Worm (Caenorhabditis elegans) whole organism, mixed stage, embryonic: Measurements from ENCODE around the gene F28B1.9.

Experiments used
- M03D4.4 ChIP-seq: sonication (generic microtip); optimal IDR thresholded peaks from 2 replicates; lab custom pipeline; 2017; ENCODE audit warnings: mild to moderate bottlenecking, missing genetic modification characterization, missing compliant biosample characterization
- bed-3 ChIP-seq: fragments of 200-800 bp; sonication (Bioruptor generic); optimal IDR thresholded peaks from 3 replicates; lab custom pipeline; 2018; ENCODE audit warnings: mild to moderate bottlenecking, missing genetic modification characterization, moderate library complexity, missing compliant biosample characterization
- blmp-1 ChIP-seq: fragments of 150-350 bp; optimal IDR thresholded peaks from 2 replicates; lab custom pipeline; 2014; ENCODE audit warnings: missing biosample characterization, missing genetic modification characterization
- ceh-39 ChIP-seq: fragments of 150-350 bp; optimal IDR thresholded peaks from 2 replicates; lab custom pipeline; 2014; ENCODE audit warnings: missing biosample characterization, missing genetic modification characterization
- ceh-43 ChIP-seq: fragments of 200-800 bp; sonication (Bioruptor generic); optimal IDR thresholded peaks from 2 replicates; lab custom pipeline; 2018; ENCODE audit warnings: mild to moderate bottlenecking, missing genetic modification characterization, moderate library complexity, missing compliant biosample characterization
- ces-1 ChIP-seq: fragments of 150-350 bp; optimal IDR thresholded peaks from 2 replicates; lab custom pipeline; 2014; ENCODE audit warnings: missing biosample characterization, missing genetic modification reagents, missing genetic modification characterization
- cnd-1 ChIP-seq: fragments of 200-800 bp; sonication (Bioruptor generic); optimal IDR thresholded peaks from 2 replicates; lab custom pipeline; 2018; ENCODE audit warnings: mild to moderate bottlenecking, missing genetic modification characterization, missing compliant biosample characterization
- drap-1 ChIP-seq: fragments of 200-800 bp; sonication (Bioruptor generic); optimal IDR thresholded peaks from 3 replicates; lab custom pipeline; 2018; ENCODE audit warnings: mild to moderate bottlenecking, missing genetic modification characterization, missing compliant biosample characterization
- elt-1 ChIP-seq: sonication (generic microtip); optimal IDR thresholded peaks from 2 replicates; lab custom pipeline; 2017; ENCODE audit warnings: missing genetic modification characterization, mild to moderate bottlenecking, missing compliant biosample characterization, antibody characterized with exemption, moderate library complexity, borderline replicate concordance; ENCODE audit not compliant: insufficient read depth
- elt-3 ChIP-seq: fragments of 150-350 bp; optimal IDR thresholded peaks from 2 replicates; lab custom pipeline; 2014; ENCODE audit warnings: missing biosample characterization, missing genetic modification characterization
- flh-1 ChIP-seq: fragments of 200-800 bp; sonication (Bioruptor generic); optimal IDR thresholded peaks from 2 replicates; lab custom pipeline; 2018; ENCODE audit warnings: mild to moderate bottlenecking, missing genetic modification characterization, moderate library complexity, missing compliant biosample characterization
- ham-2 ChIP-seq: fragments of 200-800 bp; sonication (Bioruptor generic); optimal IDR thresholded peaks from 2 replicates; lab custom pipeline; 2018; ENCODE audit warnings: mild to moderate bottlenecking, missing genetic modification characterization, missing compliant biosample characterization
- lin-13 ChIP-seq: fragments of 150-350 bp; optimal IDR thresholded peaks from 2 replicates; lab custom pipeline; 2014; ENCODE audit warnings: missing biosample characterization, missing genetic modification characterization
- lin-32 ChIP-seq: fragments of 200-800 bp; sonication (Bioruptor generic); optimal IDR thresholded peaks from 2 replicates; lab custom pipeline; 2018; ENCODE audit warnings: mild to moderate bottlenecking, missing genetic modification characterization, missing compliant biosample characterization
- lsy-2 ChIP-seq: fragments of 150-350 bp; optimal IDR thresholded peaks from 2 replicates; lab custom pipeline; 2014; ENCODE audit warnings: missing biosample characterization, missing genetic modification characterization
- mab-5 ChIP-seq: fragments of 150-350 bp; optimal IDR thresholded peaks from 2 replicates; lab custom pipeline; 2014; ENCODE audit warnings: missing biosample characterization, missing genetic modification characterization
- mls-2 ChIP-seq: sonication (generic microtip); optimal IDR thresholded peaks from 2 replicates; lab custom pipeline; 2016; ENCODE audit warnings: mild to moderate bottlenecking, missing genetic modification characterization, moderate library complexity, missing compliant biosample characterization
- nhr-12 ChIP-seq: fragments of 150-350 bp; optimal IDR thresholded peaks from 2 replicates; lab custom pipeline; 2014; ENCODE audit warnings: missing biosample characterization, missing genetic modification characterization
- nhr-237 ChIP-seq: fragments of 150-350 bp; optimal IDR thresholded peaks from 2 replicates; lab custom pipeline; 2014; ENCODE audit warnings: missing biosample characterization, missing genetic modification characterization
- nhr-28 ChIP-seq: fragments of 150-350 bp; optimal IDR thresholded peaks from 2 replicates; lab custom pipeline; 2014; ENCODE audit warnings: missing biosample characterization, missing genetic modification characterization
- nhr-76 ChIP-seq: sonication (generic microtip); optimal IDR thresholded peaks from 2 replicates; lab custom pipeline; 2017; ENCODE audit warnings: missing biosample characterization, missing genetic modification characterization
- pha-4 ChIP-seq: fragments of 150-350 bp; optimal IDR thresholded peaks from 2 replicates; lab custom pipeline; 2018; ENCODE audit warnings: missing biosample characterization, missing genetic modification reagents, missing genetic modification characterization
- sem-2 ChIP-seq: fragments of 200-800 bp; sonication (Bioruptor generic); optimal IDR thresholded peaks from 2 replicates; lab custom pipeline; 2018; ENCODE audit warnings: mild to moderate bottlenecking, missing genetic modification characterization, missing compliant biosample characterization
- snpc-4 ChIP-seq: fragments of 150-350 bp; optimal IDR thresholded peaks from 2 replicates; lab custom pipeline; 2014; ENCODE audit warnings: missing biosample characterization, missing genetic modification characterization
- tbx-8 ChIP-seq: fragments of 200-800 bp; sonication (Bioruptor generic); optimal IDR thresholded peaks from 2 replicates; lab custom pipeline; 2018; ENCODE audit warnings: mild to moderate bottlenecking, missing genetic modification characterization, moderate library complexity, missing compliant biosample characterization
- unc-39 ChIP-seq: fragments of 150-350 bp; optimal IDR thresholded peaks from 2 replicates; lab custom pipeline; 2014; ENCODE audit warnings: missing biosample characterization, missing genetic modification characterization
- unc-62 ChIP-seq: fragments of 150-350 bp; optimal IDR thresholded peaks from 2 replicates; lab custom pipeline; 2014; ENCODE audit warnings: missing biosample characterization, missing genetic modification reagents, missing genetic modification characterization
- zip-8 ChIP-seq: fragments of 150-350 bp; optimal IDR thresholded peaks from 2 replicates; lab custom pipeline; 2014; ENCODE audit warnings: missing biosample characterization, missing genetic modification characterization
- ztf-11 ChIP-seq: fragments of 150-350 bp; optimal IDR thresholded peaks from 2 replicates; lab custom pipeline; 2014; ENCODE audit warnings: missing biosample characterization, missing genetic modification characterization

F28B1.9 gene

DNA sequence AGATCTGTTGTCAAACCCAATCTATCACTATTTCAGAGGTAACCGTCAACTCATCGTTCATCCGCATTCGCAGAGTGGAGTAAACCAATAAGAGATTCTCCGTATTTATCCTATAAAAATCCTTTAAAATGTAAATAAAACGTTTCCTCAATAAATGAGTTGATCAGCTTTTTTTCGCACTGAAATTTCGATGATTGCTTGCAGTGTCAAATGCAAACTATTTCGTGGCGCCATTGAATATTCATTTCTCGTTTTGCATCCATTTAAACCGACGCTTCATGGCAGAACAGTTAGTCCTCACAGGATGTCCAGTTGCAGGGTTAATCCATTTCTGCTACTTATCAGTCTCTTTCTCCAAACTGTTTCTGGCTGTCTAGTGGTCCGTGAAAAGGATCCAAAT lies at the start of gene F28B1.9:
Gene F28B1.9 (plus strand): TSS at position 301 of the 400 bp plus-strand sequence.
- TF ChIP-seq ceh-43 (GFP tag; lab: Kevin White, UChicago) (no peak), lin-13 (no peak), M03D4.4 (tag; lab: Kevin White, UChicago) (no peak), elt-1 (tag; lab: Kevin White, UChicago) (no peak), cnd-1 (tag; lab: Kevin White, UChicago) (no peak), blmp-1 (tag; lab: Kevin White, UChicago) (no peak), unc-39 (no peak), mls-2 (no peak), drap-1 (GFP tag; lab: Kevin White, UChicago) (no peak), nhr-237 (tag; lab: Kevin White, UChicago) (no peak), sem-2 (no peak)

DNA sequence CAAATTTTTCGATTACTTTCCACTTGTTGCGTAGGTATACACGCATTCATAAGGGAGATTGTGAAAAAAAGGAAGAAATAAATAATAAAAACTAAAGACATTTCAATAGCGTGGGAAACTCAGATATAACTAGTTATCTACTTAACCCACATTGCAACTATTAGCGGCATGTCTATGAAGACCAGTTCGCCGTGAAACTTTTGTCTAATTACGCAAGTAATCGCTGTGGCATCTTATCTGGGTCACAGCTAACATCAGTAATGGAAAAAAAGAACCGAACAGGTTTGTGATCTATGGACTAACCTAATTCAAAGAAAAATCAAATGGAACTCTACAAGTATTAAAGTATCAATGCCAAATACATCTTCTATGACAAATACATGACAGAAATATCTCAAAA lies 48.5 kb upstream of the F28B1.9 start, which contains the start of gene clec-241:
Gene clec-241 (minus strand): TSS at position 101 of the 400 bp plus-strand sequence.
- TF ChIP-seq nhr-28 (tag; lab: Kevin White, UChicago) (no peak), tbx-8 (GFP tag; lab: Kevin White, UChicago) (no peak), ceh-43 (GFP tag; lab: Kevin White, UChicago) (no peak), unc-39 (no peak), unc-62 (no peak), mab-5 (tag; lab: Kevin White, UChicago) (no peak)

DNA sequence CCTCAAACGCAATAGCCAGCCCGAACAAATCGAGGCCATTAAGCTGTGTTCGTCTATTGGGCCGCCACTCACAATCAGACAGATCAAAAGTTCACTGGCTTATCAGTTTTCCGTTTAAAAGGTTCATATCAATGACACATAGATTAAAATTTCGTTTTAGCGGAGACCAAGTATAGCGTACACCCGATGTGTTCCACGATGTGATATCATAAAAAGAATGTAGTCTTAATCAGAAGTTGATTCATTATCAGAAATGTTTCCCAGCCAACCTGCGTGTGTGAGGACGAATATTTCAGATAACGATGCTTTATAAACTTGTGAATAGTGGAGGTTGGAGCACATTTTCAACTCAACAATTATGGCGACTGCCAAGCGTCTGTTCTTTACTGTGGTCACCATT lies 47.6 kb upstream of the F28B1.9 start, which contains the start of gene clc-13:
Gene clc-13 (plus strand): TSS at position 359 of the 400 bp plus-strand sequence.
- TF ChIP-seq unc-62 (no peak), mls-2 (no peak), flh-1 (GFP tag; lab: Kevin White, UChicago) (no peak), lsy-2 (tag; lab: Kevin White, UChicago) (no peak)

DNA sequence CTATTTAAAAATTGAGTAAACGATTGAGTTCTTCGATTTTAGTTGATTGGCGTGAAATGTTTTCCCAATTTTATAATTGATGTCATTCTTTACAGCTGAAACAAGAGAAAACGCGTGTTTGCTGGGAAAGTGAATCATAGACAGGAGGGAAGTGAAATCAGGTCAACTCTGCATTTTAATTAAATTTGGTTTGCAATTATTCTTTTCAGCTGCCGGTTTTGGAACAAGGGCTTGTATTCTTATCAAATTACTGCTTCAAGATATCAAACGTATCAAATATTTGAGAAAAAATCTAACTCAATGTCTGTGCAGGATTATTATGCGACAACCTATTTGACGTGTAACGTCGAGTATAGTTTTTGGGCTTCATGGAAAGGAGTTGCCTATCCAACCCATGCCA lies 44.9 kb upstream of the F28B1.9 start, which contains the start of gene srh-97:
Gene srh-97 (plus strand): TSS at position 301 of the 400 bp plus-strand sequence.
- TF ChIP-seq lsy-2 (tag; lab: Kevin White, UChicago): no peak
- no peak for TF ChIP-seq unc-62
- no peak for TF ChIP-seq M03D4.4 (tag; lab: Kevin White, UChicago)
- TF ChIP-seq, all 35 proteins: peak for 0

DNA sequence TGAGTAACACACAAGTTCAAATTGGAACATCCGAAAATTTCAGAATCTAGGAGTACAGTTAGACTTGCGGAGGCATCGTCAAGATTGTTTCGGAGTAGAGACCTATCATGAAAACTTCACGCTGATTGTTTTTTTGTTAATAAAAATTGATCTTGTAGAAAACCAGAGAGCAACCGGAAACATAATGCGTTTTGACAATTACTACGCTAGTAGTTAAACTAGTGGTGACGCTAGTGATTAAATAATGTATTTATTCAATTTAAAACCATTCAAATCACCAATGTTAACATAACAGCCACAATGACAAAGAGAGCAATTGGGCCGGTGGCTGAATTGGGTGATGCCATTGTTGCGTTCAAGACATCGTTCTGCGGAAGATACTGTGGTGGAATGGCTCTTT lies 42.0 kb upstream of the F28B1.9 start, which contains the start of gene F49H6.17:
Gene F49H6.17 (plus strand): TSS at position 301 of the 400 bp plus-strand sequence.
- no peak for TF ChIP-seq mab-5 (tag; lab: Kevin White, UChicago)
- no peak for TF ChIP-seq nhr-76 (tag; lab: Kevin White, UChicago)
- TF ChIP-seq, all 35 proteins: peak for 0

DNA sequence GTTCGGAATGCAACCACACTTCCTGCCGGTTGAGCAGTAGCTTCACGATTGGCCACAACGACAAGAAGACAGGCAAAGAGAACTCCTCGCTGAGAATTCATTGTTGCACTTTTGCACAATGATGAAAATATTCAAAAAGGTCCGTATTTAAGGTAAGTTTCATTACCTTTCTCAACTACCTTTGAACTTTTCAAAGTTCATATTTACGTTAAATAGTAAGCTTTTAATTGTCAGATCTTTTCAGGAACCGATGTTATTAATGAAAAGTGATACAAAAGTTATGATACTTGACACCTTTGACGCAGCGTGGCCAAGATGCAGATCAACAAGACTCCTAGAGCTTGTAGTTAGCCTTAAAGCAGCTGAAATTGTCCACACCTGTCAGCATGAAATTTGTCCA lies 40.3 kb upstream of the F28B1.9 start, which contains the start of gene F49H6.12:
Gene F49H6.12 (minus strand): TSS at position 101 of the 400 bp plus-strand sequence.
- TF ChIP-seq drap-1 (GFP tag; lab: Kevin White, UChicago): no peak
- no peak for TF ChIP-seq ztf-11 (tag; lab: Kevin White, UChicago)
- TF ChIP-seq lin-32 (GFP tag; lab: Kevin White, UChicago): no peak
- no peak for TF ChIP-seq M03D4.4 (tag; lab: Kevin White, UChicago)
- no peak for TF ChIP-seq flh-1 (GFP tag; lab: Kevin White, UChicago)
- no peak for TF ChIP-seq bed-3 (GFP tag; lab: Kevin White, UChicago)
- TF ChIP-seq mls-2: no peak
- no peak for TF ChIP-seq cnd-1 (tag; lab: Kevin White, UChicago)
- TF ChIP-seq elt-1 (tag; lab: Kevin White, UChicago): no peak
- TF ChIP-seq elt-3 (tag; lab: Kevin White, UChicago): no peak
- no peak for TF ChIP-seq ces-1 (GFP tag; lab: Kevin White, UChicago)
- no peak for TF ChIP-seq zip-8 (tag; lab: Kevin White, UChicago)
- TF ChIP-seq tbx-8 (GFP tag; lab: Kevin White, UChicago): no peak
- no peak for TF ChIP-seq mab-5 (tag; lab: Kevin White, UChicago)
- no peak for TF ChIP-seq pha-4 (tag; lab: Kevin White, UChicago)
- no peak for TF ChIP-seq nhr-12 (tag; lab: Kevin White, UChicago)
- TF ChIP-seq sem-2: no peak
- TF ChIP-seq ham-2 (GFP tag; lab: Kevin White, UChicago): no peak
- TF ChIP-seq snpc-4 (tag; lab: Kevin White, UChicago): no peak
- TF ChIP-seq ceh-39: no peak
